Fruit fly (Drosophila melanogaster): ENCODE measurements around the gene Npc2e.

DNA sequence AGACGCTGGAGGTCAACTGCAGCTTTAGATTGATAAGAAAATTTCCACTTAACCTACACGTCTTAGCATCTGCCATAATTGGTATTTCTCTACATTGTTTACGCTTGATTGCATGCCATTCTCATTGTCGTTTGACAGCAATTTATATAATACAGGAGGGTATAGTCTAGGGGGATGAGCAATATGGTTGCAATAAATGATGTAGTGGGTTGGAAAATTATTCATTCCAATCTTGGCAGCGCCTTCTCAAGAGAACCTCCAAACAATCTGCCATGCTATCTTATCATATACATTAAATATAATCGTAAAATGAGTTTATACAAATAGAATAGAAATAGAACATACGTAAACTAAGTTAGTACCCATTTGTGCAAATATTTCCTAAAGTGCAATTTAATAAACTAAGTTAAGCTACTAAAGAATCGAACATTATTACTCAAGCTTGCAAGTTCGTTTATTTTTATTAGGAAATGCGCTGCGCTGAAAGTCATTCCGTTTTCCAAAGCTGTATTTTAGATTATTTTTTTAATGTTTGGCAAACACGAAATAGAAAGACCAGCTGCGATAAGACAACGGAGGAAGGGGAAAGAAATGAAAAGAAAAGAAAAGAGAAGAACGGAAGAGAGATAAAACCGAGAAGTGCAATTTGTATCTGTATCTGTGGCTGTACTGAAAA is 25.5 kb downstream of the Npc2e start:
- TF ChIP-seq OdsH (GFP tag; optimal IDR thresholded peaks at IDR 0.05), result no peak
- TF ChIP-seq usp (GFP tag; optimal IDR thresholded peaks at IDR 0.05), result no peak
- TF ChIP-seq HLH106 (tag; optimal IDR thresholded peaks at IDR 0.05), result no peak
- no peak for TF ChIP-seq Hr78 (GFP tag; optimal IDR thresholded peaks at IDR 0.05)
- no peak for TF ChIP-seq Jra (GFP tag; optimal IDR thresholded peaks at IDR 0.05)
- TF ChIP-seq N (GFP tag; optimal IDR thresholded peaks at IDR 0.05), result no peak
- TF ChIP-seq Rel (GFP tag; optimal IDR thresholded peaks at IDR 0.05), result no peak
- TF ChIP-seq Rel (tag; optimal IDR thresholded peaks at IDR 0.05), result no peak
- no peak for TF ChIP-seq h (GFP tag; optimal IDR thresholded peaks at IDR 0.05)
- TF ChIP-seq Myc (optimal IDR thresholded peaks at IDR 0.05), result no peak
- no peak for TF ChIP-seq jim (GFP tag; optimal IDR thresholded peaks at IDR 0.05)
- no peak for TF ChIP-seq Dif (GFP tag; optimal IDR thresholded peaks at IDR 0.05; ENCODE audit: partially characterized antibody)
- no peak for TF ChIP-seq lola (GFP tag; optimal IDR thresholded peaks at IDR 0.05)
- TF ChIP-seq CG32264 (GFP tag; optimal IDR thresholded peaks at IDR 0.05), result no peak
- TF ChIP-seq Abd-B (GFP tag; optimal IDR thresholded peaks at IDR 0.05), result no peak
